Worm (Caenorhabditis elegans): ENCODE data around the gene F02A9.1.
A peak's percentile ranks its signal among the peaks of the same experiment; 100 is the strongest.

Gene F02A9.1

DNA sequence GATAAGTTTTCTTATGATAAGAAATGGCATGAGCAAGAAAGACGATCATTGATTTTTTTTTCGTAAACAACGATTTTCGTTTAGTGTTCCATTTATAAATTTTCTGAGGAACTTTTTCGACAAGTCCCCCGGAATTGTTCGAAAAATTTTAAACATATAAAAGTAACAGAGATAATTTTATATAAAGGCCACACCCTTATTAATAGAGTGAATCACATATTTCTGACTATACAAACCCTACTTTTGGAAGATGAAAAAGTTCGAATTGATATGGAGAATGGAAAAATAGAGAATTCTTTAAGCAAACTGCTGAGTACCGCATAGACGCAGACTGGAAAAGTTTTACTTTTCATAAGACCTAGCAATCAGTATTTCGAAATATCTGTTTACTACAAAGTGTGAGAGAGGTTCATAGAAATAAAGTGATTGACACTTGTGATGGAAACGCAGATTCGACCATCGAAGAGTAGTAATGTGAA is 26.4 kb downstream of the F02A9.1 start (continued):
- no peak for TF ChIP-seq Y53F4B.3 (GFP tag; IDR thresholded peaks at IDR 0.05)
- no peak for TF ChIP-seq ets-4 (GFP tag; optimal IDR thresholded peaks at IDR 0.05)
- TF ChIP-seq unc-130 (GFP tag; optimal IDR thresholded peaks at IDR 0.05): no peak
- no peak for TF ChIP-seq sdz-38 (tag; optimal IDR thresholded peaks at IDR 0.05)
- no peak for TF ChIP-seq C17E4.6 (GFP tag; IDR thresholded peaks at IDR 0.05)
- TF ChIP-seq pbrm-1 (GFP tag; IDR thresholded peaks at IDR 0.05): peak; percentile 63; the same call in 1 of the 2 replicates
- peak; percentile 35 for TF ChIP-seq snpc-1.3 (tag; optimal IDR thresholded peaks at IDR 0.05; ENCODE audit: insufficient read depth)
- peak; percentile 45; the same call in 1 of the 2 replicates for TF ChIP-seq madf-3 (GFP tag; IDR thresholded peaks at IDR 0.05)
- no peak; the same call in 1 of the 2 replicates for TF ChIP-seq ceh-100 (GFP tag; IDR thresholded peaks at IDR 0.05)
- TF ChIP-seq tlf-1 (GFP tag; optimal IDR thresholded peaks at IDR 0.05): peak; percentile 76
- TF ChIP-seq dox-1 (GFP tag; IDR thresholded peaks at IDR 0.05): peak; percentile 76
- peak; percentile 10; the same call in 1 of the 2 replicates for TF ChIP-seq F33H1.4 (GFP tag; IDR thresholded peaks at IDR 0.05)
- no peak for TF ChIP-seq snpc-1.1 (tag; optimal IDR thresholded peaks at IDR 0.05; ENCODE audit: insufficient read depth)
- peak; percentile 47 for TF ChIP-seq zim-3 (tag; optimal IDR thresholded peaks at IDR 0.05)
- TF ChIP-seq fkh-3 (tag; optimal IDR thresholded peaks at IDR 0.05): no peak
- no peak for TF ChIP-seq nhr-120 (GFP tag; IDR thresholded peaks at IDR 0.05)
- TF ChIP-seq dpff-1 (tag; optimal IDR thresholded peaks at IDR 0.05): peak; percentile 82
- TF ChIP-seq mxl-1 (tag; optimal IDR thresholded peaks at IDR 0.05): no peak
- TF ChIP-seq ztf-6 (GFP tag; IDR thresholded peaks at IDR 0.05): no peak
- TF ChIP-seq ccch-3 (GFP tag; optimal IDR thresholded peaks at IDR 0.05): no peak
- TF ChIP-seq madf-8 (GFP tag; conservative IDR thresholded peaks at IDR 0.05): no peak
- TF ChIP-seq ztf-22 (GFP tag; optimal IDR thresholded peaks at IDR 0.05): peak; percentile 32
- no peak for TF ChIP-seq die-1 (tag; optimal IDR thresholded peaks at IDR 0.05)
- TF ChIP-seq lsy-27 (tag; optimal IDR thresholded peaks at IDR 0.05; ENCODE audit: borderline replicate concordance, insufficient read depth): no peak
- TF ChIP-seq hlh-26 (GFP tag; conservative IDR thresholded peaks at IDR 0.05): no peak
- TF ChIP-seq ceh-79 (tag; optimal IDR thresholded peaks at IDR 0.05): no peak
- peak; percentile 67 for TF ChIP-seq lin-40 (tag; optimal IDR thresholded peaks at IDR 0.05)
- TF ChIP-seq him-1 (tag; optimal IDR thresholded peaks at IDR 0.05): no peak
- TF ChIP-seq dpl-1 (GFP tag; optimal IDR thresholded peaks at IDR 0.05): peak; percentile 12
- no peak for TF ChIP-seq rpc-1 (optimal IDR thresholded peaks at IDR 0.05)
- TF ChIP-seq rpc-1 (tag; optimal IDR thresholded peaks at IDR 0.05): no peak
- TF ChIP-seq somi-1 (GFP tag; optimal IDR thresholded peaks at IDR 0.05): peak; percentile 85
- TF ChIP-seq Y56A3A.18 (GFP tag; IDR thresholded peaks at IDR 0.05): no peak; the same call in 1 of the 2 replicates
- peak; percentile 87 for TF ChIP-seq ztf-26 (tag; optimal IDR thresholded peaks at IDR 0.05)
- peak; percentile 54 for TF ChIP-seq hmg-1.2 (GFP tag; IDR thresholded peaks at IDR 0.05)
- TF ChIP-seq B0019.2 (GFP tag; conservative IDR thresholded peaks at IDR 0.05): no peak
- peak; percentile 90 for TF ChIP-seq nfyb-1 (GFP tag; IDR thresholded peaks at IDR 0.05)
- TF ChIP-seq ztf-18 (tag; optimal IDR thresholded peaks at IDR 0.05): peak; percentile 53
- peak; percentile 8 for TF ChIP-seq sptf-2 (GFP tag; optimal IDR thresholded peaks at IDR 0.05)
- peak; percentile 70 for TF ChIP-seq chd-7 (tag; optimal IDR thresholded peaks at IDR 0.05)
- TF ChIP-seq B0336.3 (GFP tag; IDR thresholded peaks at IDR 0.05): peak; percentile 63; the same call in 1 of the 2 replicates
- peak; percentile 42 for TF ChIP-seq lsl-1 (GFP tag; optimal IDR thresholded peaks at IDR 0.05)
- TF ChIP-seq snpc-4 (GFP tag; optimal IDR thresholded peaks at IDR 0.05): no peak
- peak in 2 of 4 experiments; percentile 23 to 46 for TF ChIP-seq snpc-4 (tag; optimal IDR thresholded peaks at IDR 0.05)
- peak; percentile 58 to 64 for TF ChIP-seq let-607 (tag; optimal IDR thresholded peaks at IDR 0.05)
- peak; percentile 70 for TF ChIP-seq madf-10 (tag; optimal IDR thresholded peaks at IDR 0.05)
- no peak for TF ChIP-seq hlh-12 (tag; optimal IDR thresholded peaks at IDR 0.05)
- TF ChIP-seq Y53G8AR.9 (GFP tag; conservative IDR thresholded peaks at IDR 0.05): peak; percentile 84; the same call in 1 of the 2 replicates
- peak; percentile 65 for TF ChIP-seq tbp1 (GFP tag; optimal IDR thresholded peaks at IDR 0.05)
